Worm (Caenorhabditis elegans): ENCODE data around the gene nspb-7.

DNA sequence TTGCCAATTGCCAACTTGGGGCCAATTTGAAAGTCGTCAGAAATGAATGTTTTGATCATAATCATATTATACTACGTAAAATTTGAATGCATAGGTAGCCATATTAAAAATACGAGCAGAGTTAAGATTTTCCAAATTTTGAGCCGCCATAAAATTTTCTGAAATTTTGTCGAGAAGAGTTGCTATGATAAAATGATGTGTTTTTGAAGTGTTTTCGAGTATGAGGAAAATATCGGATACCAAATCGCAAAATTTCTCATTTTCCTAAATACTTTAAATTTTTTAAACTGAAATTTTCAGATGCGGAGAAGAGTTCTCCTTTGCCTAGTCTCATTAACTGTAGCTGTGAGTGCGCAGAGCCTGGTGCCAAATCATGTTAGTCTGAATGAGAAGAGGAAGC lies 49.2 kb downstream of the nspb-7 start, which contains the start of gene tag-297:
- TF ChIP-seq hnd-1 (tag; optimal IDR thresholded peaks at IDR 0.05) (no peak), ama-1 (optimal IDR thresholded peaks at IDR 0.05) (no peak), F13C5.2 (tag; optimal IDR thresholded peaks at IDR 0.05) (no peak), ets-7 (tag; optimal IDR thresholded peaks at IDR 0.05) (no peak), pes-1 (GFP tag; IDR thresholded peaks at IDR 0.05) (no peak), ceh-13 (GFP tag; optimal IDR thresholded peaks at IDR 0.05) (no peak), flt-1 (GFP tag; IDR thresholded peaks at IDR 0.05) (no peak), sea-1 (GFP tag; conservative IDR thresholded peaks at IDR 0.05) (no peak), hmg-4 (GFP tag; optimal IDR thresholded peaks at IDR 0.05) (no peak), scrt-1 (GFP tag; IDR thresholded peaks at IDR 0.05) (no peak), ceh-36 (tag; optimal IDR thresholded peaks at IDR 0.05) (no peak), tbx-37 (GFP tag; conservative IDR thresholded peaks at IDR 0.05) (no peak)
